Worm (Caenorhabditis elegans) whole organism, L3 larva: ENCODE measurements around the gene R11D1.1.

Source experiments
- ceh-16 ChIP-seq: sonication (generic microtip); optimal IDR thresholded peaks from 2 replicates; lab custom pipeline; 2017; ENCODE audit warnings: missing biosample characterization, missing genetic modification characterization
- ceh-28 ChIP-seq: fragments of 150-350 bp; optimal IDR thresholded peaks from 2 replicates; lab custom pipeline; 2014; ENCODE audit warnings: missing biosample characterization, missing genetic modification reagents, missing genetic modification characterization
- ceh-82 ChIP-seq: fragments of 150-350 bp; optimal IDR thresholded peaks from 2 replicates; lab custom pipeline; 2014; ENCODE audit warnings: missing biosample characterization, missing genetic modification characterization
- ceh-9 ChIP-seq: sonication (generic microtip); optimal IDR thresholded peaks from 2 replicates; lab custom pipeline; 2018; ENCODE audit warnings: missing biosample characterization, missing genetic modification characterization
- daf-12 ChIP-seq: fragments of 150-350 bp; optimal IDR thresholded peaks from 2 replicates; lab custom pipeline; 2014; ENCODE audit warnings: missing biosample characterization, missing genetic modification reagents, missing genetic modification characterization
- egl-27 ChIP-seq: sonication (generic microtip); optimal IDR thresholded peaks from 4 replicates; lab custom pipeline; 2017; ENCODE audit warnings: missing biosample characterization, missing genetic modification reagents, missing genetic modification characterization
- egl-5 ChIP-seq: fragments of 150-350 bp; optimal IDR thresholded peaks from 2 replicates; lab custom pipeline; 2017; ENCODE audit warnings: missing biosample characterization, missing genetic modification reagents, missing genetic modification characterization, inconsistent platforms
- elt-1 ChIP-seq: fragments of 150-350 bp; optimal IDR thresholded peaks from 2 replicates; lab custom pipeline; 2014; ENCODE audit warnings: missing biosample characterization, missing genetic modification characterization
- elt-2 ChIP-seq: sonication (generic microtip); optimal IDR thresholded peaks from 2 replicates; lab custom pipeline; 2016; ENCODE audit warnings: missing genetic modification reagents, mild to moderate bottlenecking, missing genetic modification characterization, missing compliant biosample characterization
- elt-3 ChIP-seq, 3 experiments: fragments of 150-350 bp in 1 of 3; sonication (generic microtip) in 2 of 3; optimal IDR thresholded peaks; 2 replicates in 2 of 3; 4 replicates in 1 of 3; lab custom pipeline; 2014 to 2017; ENCODE audit warnings: missing biosample characterization in 3 of 3, missing genetic modification characterization in 3 of 3
- fkh-10 ChIP-seq: sonication (generic microtip); optimal IDR thresholded peaks from 2 replicates; lab custom pipeline; 2017; ENCODE audit warnings: missing biosample characterization, missing genetic modification reagents, missing genetic modification characterization
- fkh-2 ChIP-seq: fragments of 150-350 bp; optimal IDR thresholded peaks from 2 replicates; lab custom pipeline; 2014; ENCODE audit warnings: missing biosample characterization, missing genetic modification reagents, missing genetic modification characterization
- fos-1 ChIP-seq: fragments of 150-350 bp; optimal IDR thresholded peaks from 2 replicates; lab custom pipeline; 2014; ENCODE audit warnings: missing biosample characterization, missing genetic modification characterization
- hmg-11 ChIP-seq: sonication (generic microtip); optimal IDR thresholded peaks from 2 replicates; lab custom pipeline; 2016; ENCODE audit warnings: missing genetic modification characterization, missing compliant biosample characterization
- jun-1 ChIP-seq: fragments of 150-350 bp; optimal IDR thresholded peaks from 2 replicates; lab custom pipeline; 2014; ENCODE audit warnings: missing biosample characterization, missing genetic modification reagents, missing genetic modification characterization
- lin-15B ChIP-seq: fragments of 150-350 bp; optimal IDR thresholded peaks from 2 replicates; lab custom pipeline; 2014; ENCODE audit warnings: missing biosample characterization, missing genetic modification characterization
- lin-39 ChIP-seq: fragments of 150-350 bp; optimal IDR thresholded peaks from 2 replicates; lab custom pipeline; 2018; ENCODE audit warnings: missing biosample characterization, missing genetic modification reagents, missing genetic modification characterization
- mdl-1 ChIP-seq: fragments of 150-350 bp; optimal IDR thresholded peaks from 2 replicates; lab custom pipeline; 2014; ENCODE audit warnings: missing biosample characterization, missing genetic modification characterization
- nfya-1 ChIP-seq: sonication (generic microtip); optimal IDR thresholded peaks from 2 replicates; lab custom pipeline; 2017; ENCODE audit warnings: missing genetic modification characterization, mild to moderate bottlenecking, missing compliant biosample characterization, antibody characterized with exemption, moderate library complexity; ENCODE audit not compliant: insufficient read depth
- nhr-12 ChIP-seq: fragments of 150-350 bp; optimal IDR thresholded peaks from 2 replicates; lab custom pipeline; 2014; ENCODE audit warnings: missing biosample characterization, missing genetic modification characterization
- nhr-23 ChIP-seq: fragments of 150-350 bp; optimal IDR thresholded peaks from 2 replicates; lab custom pipeline; 2014; ENCODE audit warnings: missing biosample characterization, missing genetic modification reagents, missing genetic modification characterization
- nhr-28 ChIP-seq: fragments of 150-350 bp; optimal IDR thresholded peaks from 2 replicates; lab custom pipeline; 2014; ENCODE audit warnings: missing biosample characterization, missing genetic modification characterization
- nhr-43 ChIP-seq: sonication (generic microtip); optimal IDR thresholded peaks from 2 replicates; lab custom pipeline; 2016; ENCODE audit warnings: mild to moderate bottlenecking, missing genetic modification characterization, missing compliant biosample characterization; ENCODE audit not compliant: poor library complexity, severe bottlenecking
- nhr-67 ChIP-seq: fragments of 150-350 bp; optimal IDR thresholded peaks from 2 replicates; lab custom pipeline; 2014; ENCODE audit warnings: missing biosample characterization, missing genetic modification characterization
- nhr-76 ChIP-seq: fragments of 150-350 bp; sonication (generic microtip); optimal IDR thresholded peaks from 5 replicates; lab custom pipeline; 2014; ENCODE audit warnings: missing biosample characterization, missing genetic modification characterization
- pha-4 ChIP-seq: fragments of 150-350 bp; optimal IDR thresholded peaks from 2 replicates; lab custom pipeline; 2014; ENCODE audit warnings: missing biosample characterization, missing genetic modification reagents, missing genetic modification characterization
- pqm-1 ChIP-seq: fragments of 150-350 bp; optimal IDR thresholded peaks from 2 replicates; lab custom pipeline; 2017; ENCODE audit warnings: missing biosample characterization, missing genetic modification characterization, inconsistent platforms
- sea-2 ChIP-seq: fragments of 150-350 bp; sonication (generic microtip); optimal IDR thresholded peaks from 4 replicates; lab custom pipeline; 2014; ENCODE audit warnings: missing biosample characterization, missing genetic modification reagents, missing genetic modification characterization
- snpc-4 ChIP-seq: fragments of 150-350 bp; optimal IDR thresholded peaks from 2 replicates; lab custom pipeline; 2014; ENCODE audit warnings: missing biosample characterization, missing genetic modification characterization
- tbx-2 ChIP-seq: sonication (generic microtip); optimal IDR thresholded peaks from 2 replicates; lab custom pipeline; 2016; ENCODE audit warnings: mild to moderate bottlenecking, missing genetic modification characterization, missing compliant biosample characterization
- unc-39 ChIP-seq: sonication (generic microtip); optimal IDR thresholded peaks from 4 replicates; lab custom pipeline; 2017; ENCODE audit warnings: missing biosample characterization, missing genetic modification characterization
- unc-62 ChIP-seq: fragments of 150-350 bp; sonication (generic microtip); optimal IDR thresholded peaks from 4 replicates; lab custom pipeline; 2014; ENCODE audit warnings: missing biosample characterization, missing genetic modification reagents, missing genetic modification characterization

The R11D1.1 gene

ce11 chrV:12743778-12744502 lies 39.8 kb downstream of the R11D1.1 start:
- TF ChIP-seq snpc-4 (tag; lab: Kevin White, UChicago), result no peak
- TF ChIP-seq egl-27, result no peak
- TF ChIP-seq unc-39 (tag; lab: Kevin White, UChicago), result no peak
- TF ChIP-seq elt-3 (tag; optimal IDR thresholded peaks at IDR 0.05; lab: Kevin White, UChicago), result no peak
- no peak for TF ChIP-seq nhr-28 (tag; lab: Kevin White, UChicago)
- TF ChIP-seq lin-39 (tag; lab: Kevin White, UChicago), result no peak
- TF ChIP-seq nhr-43 (tag; lab: Kevin White, UChicago), result no peak
- TF ChIP-seq sea-2 (GFP tag; lab: Kevin White, UChicago), result no peak
- TF ChIP-seq elt-2 (tag; lab: Kevin White, UChicago), result peak; percentile 28

- TF ChIP-seq hmg-11 (tag; lab: Kevin White, UChicago) (no peak), unc-62 (GFP tag; lab: Kevin White, UChicago) (no peak), egl-27 (no peak), nhr-23 (tag; lab: Kevin White, UChicago) (no peak), tbx-2 (tag; lab: Kevin White, UChicago) (no peak), elt-2 (tag; lab: Kevin White, UChicago) (peak; percentile 92), ceh-9 (tag; lab: Kevin White, UChicago) (no peak), fos-1 (no peak), nhr-43 (tag; lab: Kevin White, UChicago) (no peak), nhr-76 (no peak), elt-1 (tag; lab: Kevin White, UChicago) (no peak), snpc-4 (tag; lab: Kevin White, UChicago) (no peak), nhr-67 (tag; lab: Kevin White, UChicago) (no peak), pqm-1 (tag; lab: Kevin White, UChicago) (peak; percentile 42), nfya-1 (no peak), pha-4 (tag; lab: Kevin White, UChicago) (no peak)
- TF ChIP-seq, all 47 proteins: peak for 2
These were observed 40.8 kb downstream of the R11D1.1 start, which contains the start of gene C15C8.7 for ce11 chrV:12744979-12745378. Gene C15C8.7, minus strand, starts transcription at chrV:12745050.

ce11 chrV:12747431-12747830 lies 43.3 kb downstream of the R11D1.1 start, which contains the start of gene C15C8.4:
Gene C15C8.4, minus strand, starts transcription at chrV:12747463.
- no peak for TF ChIP-seq ceh-82 (tag; lab: Kevin White, UChicago)
- no peak for TF ChIP-seq nhr-12 (tag; lab: Kevin White, UChicago)
- TF ChIP-seq fos-1, result no peak
- TF ChIP-seq tbx-2 (tag; lab: Kevin White, UChicago), result no peak
- TF ChIP-seq fkh-10 (GFP tag; lab: Kevin White, UChicago), result no peak
- no peak for TF ChIP-seq snpc-4 (tag; lab: Kevin White, UChicago)
- TF ChIP-seq lin-15B (tag; lab: Kevin White, UChicago), result peak; percentile 45
- peak; percentile 54 for TF ChIP-seq elt-1 (tag; lab: Kevin White, UChicago)
- TF ChIP-seq nhr-43 (tag; lab: Kevin White, UChicago), result no peak
- TF ChIP-seq nfya-1, result peak; percentile 6
- no peak for TF ChIP-seq elt-2 (tag; lab: Kevin White, UChicago)
- TF ChIP-seq fkh-2 (tag; lab: Kevin White, UChicago), result no peak
- TF ChIP-seq daf-12, result no peak
- peak; percentile 18 for TF ChIP-seq ceh-28 (tag; lab: Kevin White, UChicago)
- TF ChIP-seq, all 47 proteins: peak for 4

- no peak for TF ChIP-seq pha-4 (tag; lab: Kevin White, UChicago)
- TF ChIP-seq mdl-1, result no peak
- TF ChIP-seq fkh-10 (GFP tag; lab: Kevin White, UChicago), result peak; percentile 88
These were observed 43.7 kb downstream of the R11D1.1 start, which contains the start of gene C15C8.5 for ce11 chrV:12747856-12748255. Gene C15C8.5, plus strand, starts transcription at chrV:12748007.

- TF ChIP-seq elt-2 (tag; lab: Kevin White, UChicago) (no peak), ceh-16 (no peak), jun-1 (tag; lab: Kevin White, UChicago) (no peak), egl-5 (tag; lab: Kevin White, UChicago) (no peak), fkh-10 (GFP tag; lab: Kevin White, UChicago) (no peak), tbx-2 (tag; lab: Kevin White, UChicago) (no peak), lin-39 (tag; lab: Kevin White, UChicago) (no peak), daf-12 (no peak), nhr-67 (tag; lab: Kevin White, UChicago) (no peak), nhr-23 (tag; lab: Kevin White, UChicago) (no peak)
- TF ChIP-seq, all 47 proteins: peak for 0
These were observed 45.4 kb downstream of the R11D1.1 start for ce11 chrV:12749558-12749957.
